Worm (Caenorhabditis elegans) whole organism, L4 larva: ENCODE data around the gene ZK721.4.
"Not testable (repeated sequence)": the region's sequence is repeated elsewhere in the genome, so short reads cannot be mapped to it uniquely, and the experiment has no call there.

Experiments used
- D1046.2 ChIP-seq: fragments of 200-800 bp; sonication (Bioruptor generic); IDR thresholded peaks from 2 replicates; pipeline ENCODE4 v1.3.6; 2022; ENCODE audit warnings: missing genetic modification characterization, missing compliant biosample characterization
- F26F4.8 ChIP-seq: fragments of 200-800 bp; sonication (Bioruptor generic); conservative IDR thresholded peaks from 2 replicates; pipeline ENCODE4 v1.3.6; 2022; ENCODE audit warnings: missing genetic modification characterization, missing compliant biosample characterization
- F37D6.2 ChIP-seq: sonication (generic microtip); optimal IDR thresholded peaks from 2 replicates; lab custom pipeline; 2016; ENCODE audit warnings: mild to moderate bottlenecking, missing genetic modification characterization, missing compliant biosample characterization
- T26A8.4 ChIP-seq: fragments of 200-800 bp; sonication (Bioruptor generic); IDR thresholded peaks from 2 replicates; pipeline ENCODE4 v1.3.6; 2022; ENCODE audit warnings: missing genetic modification characterization, missing compliant biosample characterization
- Y48G9A.11 ChIP-seq: fragments of 200-800 bp; sonication (Bioruptor generic); IDR thresholded peaks from 2 replicates; pipeline ENCODE4 v1.3.6; 2022; ENCODE audit warnings: missing genetic modification reagents, missing genetic modification characterization, missing compliant biosample characterization
- Y5F2A.4 ChIP-seq: fragments of 200-800 bp; sonication (Bioruptor generic); optimal IDR thresholded peaks from 2 replicates; lab custom pipeline; 2018; ENCODE audit warnings: mild to moderate bottlenecking, missing genetic modification characterization, missing compliant biosample characterization
- Y75B8A.6 ChIP-seq: fragments of 200-800 bp; sonication (Bioruptor generic); IDR thresholded peaks from 2 replicates; pipeline ENCODE4 v1.3.6; 2022; ENCODE audit warnings: missing genetic modification reagents, missing genetic modification characterization, missing compliant biosample characterization
- ZK546.5 ChIP-seq, 2 experiments: sonication (generic microtip); optimal IDR thresholded peaks; 2 replicates each; lab custom pipeline; 2017; ENCODE audit warnings: missing biosample characterization in 2 of 2, missing genetic modification characterization in 2 of 2
- ama-1 ChIP-seq: fragments of 150-350 bp; optimal IDR thresholded peaks from 2 replicates; lab custom pipeline; 2014; ENCODE audit warnings: inconsistent platforms, mixed read lengths
- attf-4 ChIP-seq: sonication (generic microtip); optimal IDR thresholded peaks from 3 replicates; lab custom pipeline; 2017; ENCODE audit warnings: missing biosample characterization, missing genetic modification characterization
- ceh-28 ChIP-seq: fragments of 150-350 bp; optimal IDR thresholded peaks from 2 replicates; lab custom pipeline; 2014; ENCODE audit warnings: missing biosample characterization, missing genetic modification reagents, missing genetic modification characterization
- ceh-44 ChIP-seq: fragments of 200-800 bp; sonication (Bioruptor generic); IDR thresholded peaks from 2 replicates; pipeline ENCODE4 v1.3.6; 2022; ENCODE audit warnings: missing genetic modification reagents, missing genetic modification characterization, missing compliant biosample characterization
- ceh-62 ChIP-seq: sonication (generic microtip); optimal IDR thresholded peaks from 2 replicates; lab custom pipeline; 2017; ENCODE audit warnings: missing biosample characterization, missing genetic modification characterization
- ces-1 ChIP-seq: fragments of 150-350 bp; sonication (generic microtip); optimal IDR thresholded peaks from 4 replicates; lab custom pipeline; 2014; ENCODE audit warnings: missing biosample characterization, missing genetic modification reagents, missing genetic modification characterization
- cey-2 ChIP-seq: sonication (generic microtip); optimal IDR thresholded peaks from 3 replicates; lab custom pipeline; 2017; ENCODE audit warnings: missing genetic modification characterization, mild to moderate bottlenecking, missing compliant biosample characterization, antibody characterized with exemption, borderline replicate concordance; ENCODE audit not compliant: insufficient read depth
- daf-19 ChIP-seq: fragments of 200-800 bp; sonication (Bioruptor generic); conservative IDR thresholded peaks from 2 replicates; pipeline ENCODE4 v1.3.6; 2022; ENCODE audit warnings: missing genetic modification characterization, missing compliant biosample characterization
- dmd-8 ChIP-seq: fragments of 200-800 bp; sonication (Bioruptor generic); IDR thresholded peaks from 2 replicates; pipeline ENCODE4 v1.3.6; 2022; ENCODE audit warnings: missing genetic modification characterization, missing compliant biosample characterization
- dpl-1 ChIP-seq: fragments of 150-350 bp; optimal IDR thresholded peaks from 2 replicates; lab custom pipeline; 2014; ENCODE audit warnings: missing biosample characterization, missing genetic modification reagents, missing genetic modification characterization
- dve-1 ChIP-seq: sonication (generic microtip); optimal IDR thresholded peaks from 2 replicates; lab custom pipeline; 2017; ENCODE audit warnings: antibody characterized with exemption, mild to moderate bottlenecking, missing genetic modification characterization, missing compliant biosample characterization; ENCODE audit not compliant: insufficient read depth
- fos-1 ChIP-seq: fragments of 150-350 bp; optimal IDR thresholded peaks from 2 replicates; lab custom pipeline; 2014; ENCODE audit warnings: missing biosample characterization, missing genetic modification characterization
- gei-8 ChIP-seq: fragments of 200-800 bp; sonication (Bioruptor generic); optimal IDR thresholded peaks from 2 replicates; lab custom pipeline; 2018; ENCODE audit warnings: mild to moderate bottlenecking, missing genetic modification characterization, missing compliant biosample characterization
- hmg-1.1 ChIP-seq: fragments of 200-800 bp; sonication (Bioruptor generic); IDR thresholded peaks from 2 replicates; pipeline ENCODE4 v1.3.6; 2022; ENCODE audit warnings: missing genetic modification reagents, missing genetic modification characterization, missing compliant biosample characterization
- lin-39 ChIP-seq: fragments of 150-350 bp; optimal IDR thresholded peaks from 2 replicates; lab custom pipeline; 2014; ENCODE audit warnings: missing biosample characterization, missing genetic modification reagents, missing genetic modification characterization
- lir-3 ChIP-seq: sonication (generic microtip); optimal IDR thresholded peaks from 2 replicates; lab custom pipeline; 2016; ENCODE audit warnings: mild to moderate bottlenecking, missing genetic modification characterization, missing compliant biosample characterization
- lsy-2 ChIP-seq, 2 experiments: fragments of 150-350 bp in 1 of 2; sonication (generic microtip) in 1 of 2; optimal IDR thresholded peaks; 2 replicates each; lab custom pipeline; 2014 to 2017; ENCODE audit warnings: missing biosample characterization in 2 of 2, missing genetic modification characterization in 2 of 2
- madf-5 ChIP-seq, 2 experiments: fragments of 200-800 bp; sonication (Bioruptor generic); IDR thresholded peaks; 2 replicates each; pipeline ENCODE4 v1.3.6; 2022; ENCODE audit warnings: missing compliant biosample characterization in 2 of 2, missing genetic modification characterization in 2 of 2
- mes-2 ChIP-seq: sonication (generic microtip); optimal IDR thresholded peaks from 2 replicates; lab custom pipeline; 2016; ENCODE audit warnings: missing genotype, mild to moderate bottlenecking, missing genetic modification characterization, missing compliant biosample characterization; ENCODE audit not compliant: poor library complexity, severe bottlenecking
- mxl-2 ChIP-seq: fragments of 200-800 bp; sonication (Bioruptor generic); conservative IDR thresholded peaks from 2 replicates; pipeline ENCODE4 v1.3.6; 2022; ENCODE audit warnings: missing genetic modification reagents, missing genetic modification characterization, missing compliant biosample characterization
- mxl-3 ChIP-seq: fragments of 200-800 bp; sonication (Bioruptor generic); optimal IDR thresholded peaks from 2 replicates; lab custom pipeline; 2018; ENCODE audit warnings: mild to moderate bottlenecking, missing genetic modification characterization, missing compliant biosample characterization
- nhr-102 ChIP-seq: sonication (generic microtip); optimal IDR thresholded peaks from 2 replicates; lab custom pipeline; 2016; ENCODE audit warnings: mild to moderate bottlenecking, missing genetic modification characterization, moderate library complexity, missing compliant biosample characterization
- nhr-42 ChIP-seq: fragments of 200-800 bp; sonication (Bioruptor generic); IDR thresholded peaks from 2 replicates; pipeline ENCODE4 v1.3.6; 2022; ENCODE audit warnings: missing genetic modification characterization, missing compliant biosample characterization
- nhr-48 ChIP-seq: sonication (generic microtip); optimal IDR thresholded peaks from 2 replicates; lab custom pipeline; 2016; ENCODE audit warnings: mild to moderate bottlenecking, missing genetic modification characterization, missing compliant biosample characterization
- nhr-76 ChIP-seq: fragments of 150-350 bp; optimal IDR thresholded peaks from 2 replicates; lab custom pipeline; 2014; ENCODE audit warnings: missing biosample characterization, missing genetic modification characterization
- pha-4 ChIP-seq, 2 experiments: fragments of 150-350 bp in 1 of 2; fragments of 200-800 bp in 1 of 2; sonication (Bioruptor generic) in 1 of 2; IDR thresholded peaks in 1 of 2; optimal IDR thresholded peaks in 1 of 2; 2 replicates each; pipeline versions ENCODE4 v1.3.6 to Lab custom; 2014 to 2022; ENCODE audit warnings: missing genetic modification characterization in 2 of 2, missing genetic modification reagents in 2 of 2, missing biosample characterization in 1 of 2, missing compliant biosample characterization in 1 of 2
- php-3 ChIP-seq: fragments of 200-800 bp; sonication (Bioruptor generic); IDR thresholded peaks from 2 replicates; pipeline ENCODE4 v1.3.6; 2022; ENCODE audit warnings: missing genetic modification reagents, missing genetic modification characterization, missing compliant biosample characterization
- sdz-12 ChIP-seq: fragments of 200-800 bp; sonication (Bioruptor generic); optimal IDR thresholded peaks from 2 replicates; lab custom pipeline; 2018; ENCODE audit warnings: mild to moderate bottlenecking, missing genetic modification characterization, missing compliant biosample characterization
- skn-1 ChIP-seq: fragments of 150-350 bp; optimal IDR thresholded peaks from 2 replicates; lab custom pipeline; 2014; ENCODE audit warnings: missing biosample characterization, missing genetic modification characterization
- snpc-4 ChIP-seq: fragments of 150-350 bp; optimal IDR thresholded peaks from 2 replicates; lab custom pipeline; 2014; ENCODE audit warnings: missing biosample characterization, missing genetic modification characterization
- spr-1 ChIP-seq: sonication (generic microtip); optimal IDR thresholded peaks from 2 replicates; lab custom pipeline; 2016; ENCODE audit warnings: mild to moderate bottlenecking, missing genetic modification characterization, missing compliant biosample characterization
- tag-97 ChIP-seq: fragments of 200-800 bp; sonication (Bioruptor generic); IDR thresholded peaks from 2 replicates; pipeline ENCODE4 v1.3.6; 2022; ENCODE audit warnings: missing genetic modification characterization, missing compliant biosample characterization
- unc-130 ChIP-seq: sonication (generic microtip); optimal IDR thresholded peaks from 2 replicates; lab custom pipeline; 2016; ENCODE audit warnings: missing genetic modification reagents, missing genetic modification characterization, missing compliant biosample characterization
- vab-7 ChIP-seq: fragments of 200-800 bp; sonication (Bioruptor generic); IDR thresholded peaks from 2 replicates; pipeline ENCODE4 v1.3.6; 2022; ENCODE audit warnings: missing genetic modification reagents, missing genetic modification characterization, missing compliant biosample characterization
- zag-1 ChIP-seq: fragments of 150-350 bp; optimal IDR thresholded peaks from 2 replicates; lab custom pipeline; 2014; ENCODE audit warnings: missing biosample characterization, missing genetic modification characterization
- zfp-2 ChIP-seq: sonication (generic microtip); optimal IDR thresholded peaks from 2 replicates; lab custom pipeline; 2016; ENCODE audit warnings: mild to moderate bottlenecking, missing genetic modification characterization, missing compliant biosample characterization
- zip-11 ChIP-seq: fragments of 200-800 bp; sonication (Bioruptor generic); IDR thresholded peaks from 2 replicates; pipeline ENCODE4 v1.3.6; 2022; ENCODE audit warnings: missing genetic modification characterization, missing compliant biosample characterization
- zip-2 ChIP-seq: fragments of 150-350 bp; optimal IDR thresholded peaks from 2 replicates; lab custom pipeline; 2014; ENCODE audit warnings: missing biosample characterization, missing genetic modification characterization
- ztf-7 ChIP-seq: fragments of 150-350 bp; optimal IDR thresholded peaks from 2 replicates; lab custom pipeline; 2014; ENCODE audit warnings: missing biosample characterization, missing genetic modification characterization

ZK721.4 gene

ce11 chrX:8778558-8778957 lies at the start of gene ZK721.4:
ZK721.4 (plus strand) TSS chrX:8778858.
- TF ChIP-seq gei-8 (no peak), daf-19 (GFP tag; lab: Robert Waterston, UW) (no peak), lir-3 (tag; lab: Kevin White, UChicago) (no peak), zip-11 (GFP tag; lab: Robert Waterston, UW) (no peak), mes-2 (tag; lab: Kevin White, UChicago) (no peak), zag-1 (tag; lab: Kevin White, UChicago) (no peak), cey-2 (tag; lab: Kevin White, UChicago) (no peak), nhr-48 (tag; lab: Kevin White, UChicago) (no peak), ztf-7 (tag; lab: Kevin White, UChicago) (no peak), lsy-2 (tag; optimal IDR thresholded peaks at IDR 0.05; lab: Kevin White, UChicago) (no peak), sdz-12 (no peak), php-3 (no peak), hmg-1.1 (GFP tag; lab: Robert Waterston, UW) (no peak), ceh-62 (tag; lab: Kevin White, UChicago) (no peak), madf-5 (GFP tag; IDR thresholded peaks at IDR 0.05; lab: Robert Waterston, UW) (no peak), mxl-2 (no peak), Y5F2A.4 (GFP tag; lab: Kevin White, UChicago) (no peak), mxl-3 (no peak), unc-130 (no peak), Y75B8A.6 (GFP tag; lab: Robert Waterston, UW) (no peak)

ce11 chrX:8731822-8732221 lies 46.8 kb upstream of the ZK721.4 start, which contains the start of gene M02D8.6:
M02D8.6 (minus strand) TSS chrX:8731922.
- TF ChIP-seq dmd-8 (GFP tag; lab: Robert Waterston, UW); attf-4; ceh-44 (GFP tag; lab: Robert Waterston, UW): not testable (repeated sequence)

ce11 chrX:8736965-8737464 lies 41.6 kb upstream of the ZK721.4 start, which contains the start of gene M02D8.3:
M02D8.3 (minus strand) TSS chrX:8737015.
- no peak for TF ChIP-seq F26F4.8 (GFP tag; lab: Robert Waterston, UW)
- no peak for TF ChIP-seq zip-2 (tag; lab: Kevin White, UChicago)
- no peak for TF ChIP-seq zip-11 (GFP tag; lab: Robert Waterston, UW)
- no peak for TF ChIP-seq attf-4
- no peak for TF ChIP-seq tag-97
- no peak for TF ChIP-seq pha-4 (GFP tag; IDR thresholded peaks at IDR 0.05; lab: Robert Waterston, UW)
- peak; percentile 48 for TF ChIP-seq pha-4 (tag; optimal IDR thresholded peaks at IDR 0.05; lab: Kevin White, UChicago)
- TF ChIP-seq ceh-28 (tag; lab: Kevin White, UChicago), result peak; percentile 23
- TF ChIP-seq dve-1, result peak; percentile 71
- no peak for TF ChIP-seq lin-39 (tag; lab: Kevin White, UChicago)
- TF ChIP-seq php-3, result no peak
- no peak for TF ChIP-seq nhr-102 (tag; lab: Kevin White, UChicago)
- no peak for TF ChIP-seq unc-130
- no peak for TF ChIP-seq daf-19 (GFP tag; lab: Robert Waterston, UW)
- TF ChIP-seq nhr-76 (tag; lab: Kevin White, UChicago), result no peak
- no peak for TF ChIP-seq vab-7
- TF ChIP-seq D1046.2 (GFP tag; lab: Robert Waterston, UW), result no peak
- TF ChIP-seq gei-8, result no peak
- TF ChIP-seq ama-1, result no peak
- peak; percentile 66 for TF ChIP-seq dpl-1 (GFP tag; lab: Kevin White, UChicago)
- TF ChIP-seq T26A8.4 (GFP tag; lab: Robert Waterston, UW), result no peak
- no peak for TF ChIP-seq fos-1 (tag; lab: Kevin White, UChicago)
- TF ChIP-seq Y48G9A.11 (GFP tag; lab: Robert Waterston, UW), result no peak
- no peak for TF ChIP-seq snpc-4 (tag; lab: Kevin White, UChicago)
- no peak for TF ChIP-seq skn-1 (tag; lab: Kevin White, UChicago)
- TF ChIP-seq ZK546.5 (tag; optimal IDR thresholded peaks at IDR 0.05; lab: Kevin White, UChicago), result no peak
- no peak for TF ChIP-seq nhr-42
- no peak for TF ChIP-seq zfp-2 (tag; lab: Kevin White, UChicago)
- TF ChIP-seq ces-1, result no peak
- TF ChIP-seq dmd-8 (GFP tag; lab: Robert Waterston, UW), result no peak
- TF ChIP-seq F37D6.2, result peak; percentile 10
- TF ChIP-seq spr-1 (tag; lab: Kevin White, UChicago), result no peak
- TF ChIP-seq mxl-2, result no peak
